Fruit fly (Drosophila melanogaster) Kc167 (cell line): ENCODE data around the gene Acp65Aa.

Experiments
- Myc ChIP-seq: fragments of >200 bp; optimal IDR thresholded peaks from 2 replicates; lab custom pipeline; 2017; ENCODE audit warnings: missing external identifiers
- Sin3A ChIP-seq: fragments of >200 bp; optimal IDR thresholded peaks from 2 replicates; lab custom pipeline; 2018; ENCODE audit warnings: missing external identifiers
- h ChIP-seq: fragments of >200 bp; optimal IDR thresholded peaks from 3 replicates; lab custom pipeline; 2018; ENCODE audit warnings: missing external identifiers
- insv ChIP-seq: fragments of >200 bp; optimal IDR thresholded peaks from 3 replicates; lab custom pipeline; 2018; ENCODE audit warnings: missing external identifiers
- psq ChIP-seq: fragments of >200 bp; optimal IDR thresholded peaks from 2 replicates; lab custom pipeline; 2017; ENCODE audit warnings: missing external identifiers
- ttk ChIP-seq: sonication (Bioruptor generic); optimal IDR thresholded peaks from 2 replicates; lab custom pipeline; 2017; ENCODE audit warnings: missing external identifiers

dm6 chr3L:6105435-6105834 lies 47.1 kb downstream of the Acp65Aa start:
- TF ChIP-seq ttk (no peak), psq (lab: Kevin White, UChicago) (no peak), h (lab: Kevin White, UChicago) (no peak), Myc (lab: Kevin White, UChicago) (no peak), Sin3A (lab: Kevin White, UChicago) (no peak), insv (no peak)
